Fruit fly (Drosophila melanogaster): ENCODE results near the gene CG8665.

- TF ChIP-seq h (GFP tag; optimal IDR thresholded peaks at IDR 0.05), result no peak
- TF ChIP-seq br (GFP tag; optimal IDR thresholded peaks at IDR 0.05), result no peak
- no peak for TF ChIP-seq fru (GFP tag; optimal IDR thresholded peaks at IDR 0.05)
- TF ChIP-seq Jra (GFP tag; optimal IDR thresholded peaks at IDR 0.05), result no peak
- no peak for TF ChIP-seq psq (GFP tag; optimal IDR thresholded peaks at IDR 0.05)
- no peak for TF ChIP-seq Dfd (GFP tag; optimal IDR thresholded peaks at IDR 0.05)
- TF ChIP-seq jim (GFP tag; optimal IDR thresholded peaks at IDR 0.05), result no peak
- TF ChIP-seq usp (GFP tag; optimal IDR thresholded peaks at IDR 0.05), result no peak
- no peak for TF ChIP-seq Hr78 (GFP tag; optimal IDR thresholded peaks at IDR 0.05)
Observed at dm6 chr2L:21322161-21322560, 48.9 kb upstream of the CG8665 start.
